Fruit fly (Drosophila melanogaster) whole organism, embryonic: ENCODE data around the gene CG13138.

Experiments
- Ada2b ChIP-seq: fragments of 200-800 bp; sonication (Bioruptor generic); IDR thresholded peaks from 2 replicates; pipeline ENCODE4 v1.3.6; 2022; ENCODE audit warnings: missing biosample characterization, missing genetic modification characterization
- CG10654 ChIP-seq: fragments of 200-800 bp; sonication (Bioruptor generic); optimal IDR thresholded peaks from 2 replicates; lab custom pipeline; 2016; ENCODE audit warnings: missing biosample characterization, missing genetic modification characterization
- CG11085 ChIP-seq: fragments of 200-800 bp; sonication (Bioruptor generic); IDR thresholded peaks from 2 replicates; pipeline ENCODE4 v1.3.6; 2022; ENCODE audit warnings: missing biosample characterization, missing genetic modification characterization
- CG12299 ChIP-seq: fragments of 200-800 bp; sonication (Bioruptor generic); optimal IDR thresholded peaks from 2 replicates; lab custom pipeline; 2018; ENCODE audit warnings: missing biosample characterization, mild to moderate bottlenecking, missing genetic modification characterization
- CG1233 ChIP-seq: fragments of 200-800 bp; sonication (Bioruptor generic); optimal IDR thresholded peaks from 4 replicates; lab custom pipeline; 2018; ENCODE audit warnings: missing biosample characterization, mild to moderate bottlenecking, missing genetic modification characterization
- CG13894 ChIP-seq: fragments of 200-800 bp; sonication (Bioruptor generic); optimal IDR thresholded peaks from 3 replicates; lab custom pipeline; 2018; ENCODE audit warnings: missing biosample characterization, mild to moderate bottlenecking, missing genetic modification characterization, moderate library complexity
- CG14050 ChIP-seq: fragments of 200-800 bp; sonication (Bioruptor generic); IDR thresholded peaks from 3 replicates; pipeline ENCODE4 v1.3.6; 2022; ENCODE audit warnings: missing biosample characterization, missing genetic modification characterization
- CG16813 ChIP-seq: fragments of 200-800 bp; sonication (Bioruptor generic); IDR thresholded peaks from 3 replicates; pipeline ENCODE4 v1.3.6; 2022; ENCODE audit warnings: missing biosample characterization, missing genetic modification characterization; ENCODE audit not compliant: partially characterized antibody
- CG2116 ChIP-seq: fragments of 200-800 bp; sonication (Bioruptor generic); optimal IDR thresholded peaks from 3 replicates; lab custom pipeline; 2018; ENCODE audit warnings: missing biosample characterization, mild to moderate bottlenecking, missing genetic modification characterization
- CG31441 ChIP-seq: fragments of 200-800 bp; sonication (Bioruptor generic); IDR thresholded peaks from 2 replicates; pipeline ENCODE4 v1.3.6; 2022; ENCODE audit warnings: missing biosample characterization, missing genetic modification characterization
- CG34376 ChIP-seq: fragments of 200-800 bp; sonication (Bioruptor generic); optimal IDR thresholded peaks from 2 replicates; lab custom pipeline; 2018; ENCODE audit warnings: missing biosample characterization, mild to moderate bottlenecking, missing genetic modification characterization
- CG34422 ChIP-seq: fragments of 200-800 bp; sonication (Bioruptor generic); IDR thresholded peaks from 3 replicates; pipeline ENCODE4 v1.3.6; 2022; ENCODE audit warnings: missing biosample characterization, missing genetic modification characterization
- CG3726 ChIP-seq: fragments of 200-800 bp; sonication (Bioruptor generic); IDR thresholded peaks from 3 replicates; pipeline ENCODE4, ENCODE4 v1.3.6; 2022; ENCODE audit warnings: missing biosample characterization, missing genetic modification characterization
- CG4282 ChIP-seq: fragments of 200-800 bp; sonication (Bioruptor generic); optimal IDR thresholded peaks from 2 replicates; lab custom pipeline; 2016; ENCODE audit warnings: missing biosample characterization, missing genetic modification characterization
- CG4328 ChIP-seq: fragments of 200-800 bp; sonication (Bioruptor generic); optimal IDR thresholded peaks from 3 replicates; lab custom pipeline; 2017; ENCODE audit warnings: missing biosample characterization, missing genetic modification reagents, missing genetic modification characterization
- CG6254 ChIP-seq: fragments of 200-800 bp; sonication (Bioruptor generic); optimal IDR thresholded peaks from 3 replicates; lab custom pipeline; 2017; ENCODE audit warnings: mild to moderate bottlenecking, missing biosample characterization, missing genetic modification reagents, missing genetic modification characterization
- CG8290 ChIP-seq, 3 experiments: fragments of 200-800 bp; sonication (Bioruptor generic); optimal IDR thresholded peaks; 2 replicates each; lab custom pipeline; 2016 to 2019; ENCODE audit warnings: missing biosample characterization in 3 of 3, missing genetic modification characterization in 3 of 3, mild to moderate bottlenecking in 2 of 3, moderate library complexity in 1 of 3
- CG9727 ChIP-seq: fragments of 200-800 bp; sonication (Bioruptor generic); optimal IDR thresholded peaks from 3 replicates; lab custom pipeline; 2017; ENCODE audit warnings: missing biosample characterization, mild to moderate bottlenecking, missing genetic modification characterization
- CoRest ChIP-seq: fragments of 200-800 bp; sonication (Bioruptor generic); optimal IDR thresholded peaks from 3 replicates; lab custom pipeline; 2018; ENCODE audit warnings: missing biosample characterization, mild to moderate bottlenecking, missing genetic modification characterization, moderate library complexity
- E2f1 ChIP-seq: fragments of 200-800 bp; sonication (Bioruptor generic); IDR thresholded peaks from 2 replicates; pipeline ENCODE4 v1.3.6; 2022; ENCODE audit warnings: missing biosample characterization, missing genetic modification characterization
- E2f2 ChIP-seq: fragments of 200-800 bp; sonication (Bioruptor generic); IDR thresholded peaks from 2 replicates; pipeline ENCODE4 v1.3.6; 2022; ENCODE audit warnings: missing biosample characterization, missing genetic modification characterization
- Fer3 ChIP-seq: fragments of 200-800 bp; sonication (Bioruptor generic); optimal IDR thresholded peaks from 2 replicates; lab custom pipeline; 2018; ENCODE audit warnings: missing biosample characterization, mild to moderate bottlenecking, missing genetic modification characterization, moderate library complexity
- Gug ChIP-seq: fragments of 200-800 bp; sonication (Bioruptor generic); IDR thresholded peaks from 4 replicates; pipeline ENCODE4 v1.3.6; 2022; ENCODE audit warnings: missing biosample characterization, missing genetic modification characterization
- HLH4C ChIP-seq: fragments of 200-800 bp; sonication (Bioruptor generic); IDR thresholded peaks from 3 replicates; pipeline ENCODE4 v1.3.6; 2022; ENCODE audit warnings: missing biosample characterization, missing genetic modification characterization; ENCODE audit not compliant: partially characterized antibody
- HLH54F ChIP-seq: fragments of 200-800 bp; sonication (Bioruptor generic); optimal IDR thresholded peaks from 3 replicates; lab custom pipeline; 2016; ENCODE audit warnings: missing biosample characterization, missing genetic modification characterization
- Lim3 ChIP-seq: fragments of 200-800 bp; sonication (Bioruptor generic); IDR thresholded peaks from 2 replicates; pipeline ENCODE4 v1.3.6; 2022; ENCODE audit warnings: missing biosample characterization, missing genetic modification characterization
- MESR4 ChIP-seq: fragments of 200-800 bp; sonication (Bioruptor generic); optimal IDR thresholded peaks from 2 replicates; lab custom pipeline; 2018; ENCODE audit warnings: missing biosample characterization, mild to moderate bottlenecking, missing genetic modification characterization, moderate library complexity
- Oli ChIP-seq: fragments of 200-800 bp; sonication (Bioruptor generic); optimal IDR thresholded peaks from 2 replicates; lab custom pipeline; 2018; ENCODE audit warnings: missing biosample characterization, mild to moderate bottlenecking, missing genetic modification characterization, moderate library complexity
- Opbp ChIP-seq: fragments of 200-800 bp; sonication (Bioruptor generic); IDR thresholded peaks from 3 replicates; pipeline ENCODE4 v1.3.6; 2022; ENCODE audit warnings: missing biosample characterization, missing genetic modification characterization; ENCODE audit not compliant: partially characterized antibody
- Taf1 ChIP-seq: fragments of 200-800 bp; sonication (Bioruptor generic); IDR thresholded peaks from 2 replicates; pipeline ENCODE4 v1.3.6; 2022; ENCODE audit warnings: missing biosample characterization, missing genetic modification characterization
- ato ChIP-seq: fragments of 200-800 bp; sonication (Bioruptor generic); IDR thresholded peaks from 2 replicates; pipeline ENCODE4 v1.3.6; 2022; ENCODE audit warnings: missing biosample characterization, missing genetic modification characterization; ENCODE audit not compliant: partially characterized antibody
- danr ChIP-seq: fragments of 200-800 bp; sonication (Bioruptor generic); IDR thresholded peaks from 2 replicates; pipeline ENCODE4 v1.3.6; 2022; ENCODE audit warnings: missing biosample characterization, missing genetic modification characterization
- ewg ChIP-seq: fragments of 200-800 bp; sonication (Bioruptor generic); optimal IDR thresholded peaks from 3 replicates; lab custom pipeline; 2017; ENCODE audit warnings: mild to moderate bottlenecking, missing biosample characterization, missing genetic modification reagents, missing genetic modification characterization
- hb ChIP-seq: fragments of 200-800 bp; sonication (Bioruptor generic); IDR thresholded peaks from 3 replicates; pipeline ENCODE4 v1.3.6; 2022; ENCODE audit warnings: missing biosample characterization, missing genetic modification characterization; ENCODE audit not compliant: partially characterized antibody
- knrl ChIP-seq: fragments of 200-800 bp; sonication (Bioruptor generic); IDR thresholded peaks from 3 replicates; pipeline ENCODE4 v1.3.6; 2022; ENCODE audit warnings: missing biosample characterization, missing genetic modification characterization; ENCODE audit not compliant: partially characterized antibody
- lbe ChIP-seq: fragments of 200-800 bp; sonication (Bioruptor generic); optimal IDR thresholded peaks from 2 replicates; lab custom pipeline; 2016; ENCODE audit warnings: missing biosample characterization, mild to moderate bottlenecking, missing genetic modification characterization
- lov ChIP-seq, 2 experiments: fragments of 200-800 bp in 1 of 2; fragments of >200 bp in 1 of 2; sonication (Bioruptor generic) in 1 of 2; IDR thresholded peaks in 1 of 2; optimal IDR thresholded peaks in 1 of 2; 2 replicates in 1 of 2; 3 replicates in 1 of 2; pipeline versions ENCODE4 v1.3.6 to Lab custom; 2017 to 2022; ENCODE audit warnings: missing biosample characterization in 1 of 2, missing genetic modification characterization in 1 of 2
- odd ChIP-seq: fragments of 200-800 bp; sonication (Bioruptor generic); optimal IDR thresholded peaks from 2 replicates; lab custom pipeline; 2017; ENCODE audit warnings: missing biosample characterization, mild to moderate bottlenecking, missing genetic modification characterization
- pho ChIP-seq: fragments of 200-800 bp; sonication (Bioruptor generic); optimal IDR thresholded peaks from 2 replicates; lab custom pipeline; 2016; ENCODE audit warnings: missing biosample characterization, missing genetic modification characterization
- schlank ChIP-seq: fragments of 200-800 bp; sonication (Bioruptor generic); optimal IDR thresholded peaks from 2 replicates; lab custom pipeline; 2018; ENCODE audit warnings: missing biosample characterization, mild to moderate bottlenecking, missing genetic modification characterization
- so ChIP-seq: fragments of 200-800 bp; sonication (Bioruptor generic); IDR thresholded peaks from 3 replicates; pipeline ENCODE4 v1.3.6; 2022; ENCODE audit warnings: missing biosample characterization, missing genetic modification characterization
- tap ChIP-seq: fragments of 200-800 bp; optimal IDR thresholded peaks from 3 replicates; lab custom pipeline; 2019; ENCODE audit warnings: missing biosample characterization, mild to moderate bottlenecking, missing genetic modification characterization, moderate library complexity
- tll ChIP-seq, 2 experiments: fragments of 200-800 bp in 1 of 2; fragments of >200 bp in 1 of 2; sonication (Bioruptor generic) in 1 of 2; optimal IDR thresholded peaks; 2 replicates each; lab custom pipeline; 2017 to 2019; ENCODE audit warnings: missing biosample characterization in 2 of 2, missing genetic modification characterization in 2 of 2, mild to moderate bottlenecking in 1 of 2, moderate library complexity in 1 of 2
- trem ChIP-seq: fragments of 200-800 bp; optimal IDR thresholded peaks from 3 replicates; lab custom pipeline; 2019; ENCODE audit warnings: missing biosample characterization, mild to moderate bottlenecking, missing genetic modification characterization, moderate library complexity
- ttk ChIP-seq: fragments of 200-800 bp; sonication (Bioruptor generic); IDR thresholded peaks from 2 replicates; pipeline ENCODE4 v2.1.2; 2022; ENCODE audit warnings: missing biosample characterization, missing genetic modification characterization
- twi ChIP-seq: fragments of 200-800 bp; optimal IDR thresholded peaks from 2 replicates; lab custom pipeline; 2019; ENCODE audit warnings: missing biosample characterization, mild to moderate bottlenecking, missing genetic modification characterization, moderate library complexity

CG13138 gene

DNA sequence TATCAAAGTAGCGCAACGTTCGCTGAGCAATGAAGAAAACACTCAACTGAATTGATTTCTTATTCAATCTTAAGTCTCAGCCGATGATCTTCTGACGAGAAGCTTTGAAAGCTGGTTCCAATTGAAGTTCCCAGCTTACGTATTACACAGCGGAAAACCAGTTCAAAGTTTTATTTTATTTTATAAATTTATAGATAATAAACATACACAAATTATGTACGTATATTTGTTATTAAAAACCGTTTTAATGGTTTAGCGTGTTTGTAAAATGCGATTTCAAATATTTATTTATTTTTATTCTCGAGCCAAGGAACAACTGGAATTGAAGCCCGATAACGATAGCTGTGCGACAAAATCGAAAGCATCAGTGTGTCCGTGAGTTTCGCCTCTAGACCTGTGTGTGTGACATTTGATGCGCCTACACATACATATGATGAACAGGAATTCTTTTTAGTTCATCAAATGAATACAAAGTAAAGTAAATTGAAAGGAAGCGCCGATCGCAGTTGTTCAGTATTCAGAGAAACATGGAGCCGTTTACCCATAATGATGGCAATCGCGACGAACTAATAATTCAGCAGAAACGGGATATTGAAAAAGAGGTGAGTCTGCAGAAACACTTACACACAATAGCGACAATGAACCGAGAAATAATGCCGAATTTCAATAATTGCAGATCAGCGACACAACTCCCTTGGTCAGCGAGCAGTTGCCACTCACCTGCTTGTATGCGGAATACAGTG, 4.9 kb upstream of the CG13138 start, which contains the start of the genes CG5390 and CG4968 (continued):
- peak; percentile 52 for TF ChIP-seq CG9727 (GFP tag; lab: Kevin White, UChicago)
- TF ChIP-seq Oli, result peak; percentile 53
- no peak for TF ChIP-seq tap
- 0 out of 3 replicates have a peak, but pooled peaks have one; percentile 24 for TF ChIP-seq Opbp (GFP tag; lab: Robert Waterston, UW)
- TF ChIP-seq HLH54F, result peak; percentile 6
- peak; percentile 80; the same call in 1 of the 2 replicates for TF ChIP-seq CG31441
- TF ChIP-seq tll (GFP tag; optimal IDR thresholded peaks at IDR 0.05; lab: Kevin White, UChicago), result no peak
- TF ChIP-seq hb (GFP tag; lab: Robert Waterston, UW), result no peak
- TF ChIP-seq ewg, result peak; percentile 38
- TF ChIP-seq Lim3 (GFP tag; lab: Robert Waterston, UW), result no peak
- TF ChIP-seq pho (GFP tag; lab: Kevin White, UChicago), result peak; percentile 41
- TF ChIP-seq CG34376 (GFP tag; lab: Kevin White, UChicago), result peak; percentile 37
- TF ChIP-seq odd, result peak; percentile 56
- peak; percentile 27; the same call in 1 of the 2 replicates for TF ChIP-seq ato
- TF ChIP-seq CoRest, result peak; percentile 79
- 0 out of 2 replicates have a peak, but pooled peaks have one; percentile 14 for TF ChIP-seq Taf1 (GFP tag; lab: Robert Waterston, UW)
- TF ChIP-seq MESR4 (GFP tag; lab: Kevin White, UChicago), result peak; percentile 81
- TF ChIP-seq CG14050, result peak; percentile 30; the same call in 1 of the 3 replicates
- TF ChIP-seq twi (tag; lab: Kevin White, UChicago), result peak; percentile 43
- peak; percentile 32; the same call in 1 of the 2 replicates for TF ChIP-seq ttk
- TF ChIP-seq Fer3 (tag; lab: Kevin White, UChicago), result peak; percentile 77
- TF ChIP-seq lov (optimal IDR thresholded peaks at IDR 0.05; lab: Kevin White, UChicago), result no peak
- TF ChIP-seq lov (GFP tag; IDR thresholded peaks at IDR 0.05; lab: Robert Waterston, UW), result no peak
- TF ChIP-seq CG8290 (GFP tag; optimal IDR thresholded peaks at IDR 0.05; lab: Kevin White, UChicago), result peak; percentile 66
- TF ChIP-seq CG8290 (tag; optimal IDR thresholded peaks at IDR 0.05; lab: Kevin White, UChicago), result no peak
- TF ChIP-seq CG1233 (GFP tag; lab: Kevin White, UChicago), result peak; percentile 46
- TF ChIP-seq so (GFP tag; lab: Robert Waterston, UW), result peak; percentile 57; the same call in 1 of the 3 replicates
- peak; percentile 35; the same call in 2 of the 3 replicates for TF ChIP-seq knrl (GFP tag; lab: Robert Waterston, UW)
- TF ChIP-seq CG16813 (GFP tag; lab: Robert Waterston, UW), result peak; percentile 32; the same call in 1 of the 3 replicates
- TF ChIP-seq CG4328 (GFP tag; lab: Kevin White, UChicago), result peak; percentile 70
- TF ChIP-seq CG10654 (GFP tag; lab: Kevin White, UChicago), result peak; percentile 58
- peak; percentile 95 for TF ChIP-seq trem (tag; lab: Kevin White, UChicago)
- TF ChIP-seq lbe (GFP tag; lab: Kevin White, UChicago), result peak; percentile 88
- peak; percentile 73 for TF ChIP-seq CG12299
- TF ChIP-seq HLH4C (GFP tag; lab: Robert Waterston, UW), result peak; percentile 48; the same call in 1 of the 3 replicates
- TF ChIP-seq schlank (tag; lab: Kevin White, UChicago), result peak; percentile 18
- TF ChIP-seq Ada2b (GFP tag; lab: Robert Waterston, UW), result peak; percentile 63
- TF ChIP-seq CG3726, result no peak
- peak; percentile 99 for TF ChIP-seq CG2116 (GFP tag; lab: Kevin White, UChicago)
- TF ChIP-seq Gug (GFP tag; lab: Robert Waterston, UW), result no peak
- TF ChIP-seq CG4282 (GFP tag; lab: Kevin White, UChicago), result no peak
- peak; percentile 88 for TF ChIP-seq CG13894 (tag; lab: Kevin White, UChicago)
- TF ChIP-seq danr (GFP tag; lab: Robert Waterston, UW), result peak; percentile 49; the same call in 1 of the 2 replicates
- TF ChIP-seq CG11085 (GFP tag; lab: Robert Waterston, UW), result peak; percentile 39; the same call in 1 of the 2 replicates
- peak; percentile 75 for TF ChIP-seq CG34422 (GFP tag; lab: Robert Waterston, UW)
- no peak for TF ChIP-seq E2f1 (GFP tag; lab: Robert Waterston, UW)
- TF ChIP-seq E2f2 (GFP tag; lab: Robert Waterston, UW), result peak; percentile 70
- TF ChIP-seq CG6254 (GFP tag; lab: Kevin White, UChicago), result peak; percentile 59
